Worm (Caenorhabditis elegans): Measurements from ENCODE around the gene K12D12.4.

The K12D12.4 gene

ce11 chrII:11842766-11843165 lies 22.8 kb downstream of the K12D12.4 start:
- TF ChIP-seq ref-1 (GFP tag; conservative IDR thresholded peaks at IDR 0.05), result no peak
- no peak for TF ChIP-seq ztf-23 (GFP tag; IDR thresholded peaks at IDR 0.05)
- TF ChIP-seq cog-1 (tag; optimal IDR thresholded peaks at IDR 0.05), result no peak
- no peak for TF ChIP-seq flt-1 (GFP tag; IDR thresholded peaks at IDR 0.05)
- no peak for TF ChIP-seq ztf-29 (GFP tag; IDR thresholded peaks at IDR 0.05)
- TF ChIP-seq med-1 (GFP tag; optimal IDR thresholded peaks at IDR 0.05; ENCODE audit: insufficient read depth), result no peak
- no peak for TF ChIP-seq tab-1 (GFP tag; IDR thresholded peaks at IDR 0.05)

DNA sequence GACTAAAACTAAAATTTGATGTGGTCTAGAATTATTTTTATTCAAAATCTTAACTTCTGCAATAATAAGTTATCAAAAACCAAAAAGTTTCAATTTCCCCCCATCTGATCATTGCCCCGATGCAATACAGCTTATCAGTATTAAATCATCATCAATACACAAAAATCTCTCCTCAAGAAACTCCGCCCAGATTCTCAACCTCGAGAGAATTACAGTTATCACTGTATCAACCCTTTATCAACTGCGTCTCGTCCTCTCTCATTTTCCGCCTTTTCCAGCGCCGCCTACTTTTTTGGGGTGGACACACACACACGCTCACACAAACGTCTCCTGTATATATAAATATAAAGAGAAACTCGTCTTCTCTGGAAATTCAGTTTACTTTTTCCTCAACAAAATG lies 23.2 kb downstream of the K12D12.4 start, which contains the start of gene T27D12.1:
T27D12.1 (plus strand) TSS at position 301 of the 400 bp plus-strand sequence.
- TF ChIP-seq ztf-23 (GFP tag; IDR thresholded peaks at IDR 0.05), result no peak
- no peak for TF ChIP-seq ref-1 (GFP tag; conservative IDR thresholded peaks at IDR 0.05)
- no peak for TF ChIP-seq flt-1 (GFP tag; IDR thresholded peaks at IDR 0.05)
- TF ChIP-seq cog-1 (tag; optimal IDR thresholded peaks at IDR 0.05), result no peak
- TF ChIP-seq T22C8.4 (GFP tag; IDR thresholded peaks at IDR 0.05), result no peak
- no peak for TF ChIP-seq ztf-29 (GFP tag; IDR thresholded peaks at IDR 0.05)
- no peak for TF ChIP-seq klf-2 (GFP tag; conservative IDR thresholded peaks at IDR 0.05)
- TF ChIP-seq med-1 (GFP tag; optimal IDR thresholded peaks at IDR 0.05; ENCODE audit: insufficient read depth), result no peak
- no peak for TF ChIP-seq tab-1 (GFP tag; IDR thresholded peaks at IDR 0.05)

ce11 chrII:11841653-11842052 lies 23.9 kb downstream of the K12D12.4 start:
- no peak for TF ChIP-seq tab-1 (GFP tag; IDR thresholded peaks at IDR 0.05)
- TF ChIP-seq ztf-29 (GFP tag; IDR thresholded peaks at IDR 0.05), result no peak
- no peak for TF ChIP-seq ztf-23 (GFP tag; IDR thresholded peaks at IDR 0.05)
- no peak for TF ChIP-seq med-1 (GFP tag; optimal IDR thresholded peaks at IDR 0.05; ENCODE audit: insufficient read depth)
- TF ChIP-seq klf-2 (GFP tag; conservative IDR thresholded peaks at IDR 0.05), result no peak
- no peak for TF ChIP-seq ref-1 (GFP tag; conservative IDR thresholded peaks at IDR 0.05)
- TF ChIP-seq flt-1 (GFP tag; IDR thresholded peaks at IDR 0.05), result no peak

DNA sequence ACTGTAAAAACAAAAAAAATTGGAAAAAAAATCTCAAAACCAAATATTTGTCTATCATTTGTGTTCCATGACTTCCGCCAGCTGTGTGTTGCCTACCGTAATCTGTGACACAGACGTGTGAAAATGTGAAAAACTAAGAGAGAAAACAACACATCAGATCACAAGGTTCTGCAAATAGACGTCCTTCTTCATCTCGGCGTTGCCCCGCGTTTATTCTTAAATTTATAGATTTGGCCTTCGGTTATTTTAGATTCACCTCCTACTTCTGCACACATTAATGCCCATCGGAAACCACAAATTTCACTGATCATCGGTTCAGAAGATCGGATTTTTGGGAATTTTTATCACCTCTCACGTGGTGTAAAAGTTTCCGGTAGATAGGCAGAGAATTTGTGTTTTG lies 26.4 kb downstream of the K12D12.4 start:
- TF ChIP-seq tab-1 (GFP tag; IDR thresholded peaks at IDR 0.05), result no peak
- no peak for TF ChIP-seq ztf-23 (GFP tag; IDR thresholded peaks at IDR 0.05)
- TF ChIP-seq ref-1 (GFP tag; conservative IDR thresholded peaks at IDR 0.05), result no peak
- no peak for TF ChIP-seq ztf-29 (GFP tag; IDR thresholded peaks at IDR 0.05)
- no peak for TF ChIP-seq cog-1 (tag; optimal IDR thresholded peaks at IDR 0.05)
- no peak for TF ChIP-seq med-1 (GFP tag; optimal IDR thresholded peaks at IDR 0.05; ENCODE audit: insufficient read depth)
- no peak for TF ChIP-seq klf-2 (GFP tag; conservative IDR thresholded peaks at IDR 0.05)
- TF ChIP-seq T22C8.4 (GFP tag; IDR thresholded peaks at IDR 0.05), result no peak
- no peak for TF ChIP-seq flt-1 (GFP tag; IDR thresholded peaks at IDR 0.05)

DNA sequence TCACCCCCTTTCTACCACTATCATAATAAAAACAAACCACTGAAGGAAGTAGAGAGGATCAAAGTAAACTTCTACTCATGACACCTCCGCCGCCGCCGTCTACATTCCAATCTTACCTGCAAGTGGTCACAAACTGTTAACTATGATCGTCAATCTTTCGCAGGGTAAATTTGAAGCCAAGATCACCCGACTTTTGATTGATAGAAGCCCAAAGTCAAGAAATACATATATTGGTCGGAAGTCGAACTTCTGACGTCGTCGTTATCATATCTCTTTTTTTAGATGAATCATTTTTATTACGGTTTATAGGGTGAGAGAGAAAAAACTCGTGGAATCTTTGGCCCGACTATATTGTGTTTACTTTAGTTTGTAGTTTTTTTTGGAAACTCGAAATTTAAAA lies 27.2 kb downstream of the K12D12.4 start:
- no peak for TF ChIP-seq med-1 (GFP tag; optimal IDR thresholded peaks at IDR 0.05; ENCODE audit: insufficient read depth)
- TF ChIP-seq ztf-29 (GFP tag; IDR thresholded peaks at IDR 0.05), result no peak
- TF ChIP-seq klf-2 (GFP tag; conservative IDR thresholded peaks at IDR 0.05), result no peak
- no peak for TF ChIP-seq ref-1 (GFP tag; conservative IDR thresholded peaks at IDR 0.05)
- TF ChIP-seq T22C8.4 (GFP tag; IDR thresholded peaks at IDR 0.05), result no peak

- no peak for TF ChIP-seq med-1 (GFP tag; optimal IDR thresholded peaks at IDR 0.05; ENCODE audit: insufficient read depth)
- no peak for TF ChIP-seq ref-1 (GFP tag; conservative IDR thresholded peaks at IDR 0.05)
- no peak for TF ChIP-seq T22C8.4 (GFP tag; IDR thresholded peaks at IDR 0.05)
- TF ChIP-seq ztf-29 (GFP tag; IDR thresholded peaks at IDR 0.05), result no peak
- TF ChIP-seq ztf-23 (GFP tag; IDR thresholded peaks at IDR 0.05), result no peak
- TF ChIP-seq cog-1 (tag; optimal IDR thresholded peaks at IDR 0.05), result no peak
- TF ChIP-seq tab-1 (GFP tag; IDR thresholded peaks at IDR 0.05), result no peak
- no peak for TF ChIP-seq flt-1 (GFP tag; IDR thresholded peaks at IDR 0.05)
Measured at ce11 chrII:11836554-11837218, 28.9 kb downstream of the K12D12.4 start.

DNA sequence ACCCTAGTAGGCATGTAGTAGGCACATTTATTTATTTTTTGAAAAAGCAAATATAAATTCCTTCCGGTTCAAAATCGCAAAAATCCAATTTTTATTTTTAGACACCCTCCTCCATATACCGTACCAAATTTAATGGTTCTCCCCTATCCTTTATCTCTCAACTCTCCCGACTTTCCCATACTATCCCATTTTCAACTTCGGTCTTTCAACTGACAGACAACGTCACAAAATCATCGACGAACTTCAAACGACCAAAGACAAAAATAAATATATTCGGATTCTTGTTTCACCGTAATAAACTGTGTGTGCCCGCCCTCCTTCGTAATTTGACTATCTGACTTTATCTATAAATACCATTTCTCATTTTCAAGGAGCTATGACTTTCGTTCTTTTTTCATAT lies 30.3 kb downstream of the K12D12.4 start, which contains the start of gene T27D12.6:
T27D12.6 (plus strand) TSS at position 301 of the 400 bp plus-strand sequence.
- TF ChIP-seq cog-1 (tag; optimal IDR thresholded peaks at IDR 0.05) (no peak), klf-2 (GFP tag; conservative IDR thresholded peaks at IDR 0.05) (no peak), T22C8.4 (GFP tag; IDR thresholded peaks at IDR 0.05) (no peak), tab-1 (GFP tag; IDR thresholded peaks at IDR 0.05) (no peak), flt-1 (GFP tag; IDR thresholded peaks at IDR 0.05) (no peak), med-1 (GFP tag; optimal IDR thresholded peaks at IDR 0.05; ENCODE audit: insufficient read depth) (no peak)

- TF ChIP-seq ref-1 (GFP tag; conservative IDR thresholded peaks at IDR 0.05) (no peak), klf-2 (GFP tag; conservative IDR thresholded peaks at IDR 0.05) (no peak), T22C8.4 (GFP tag; IDR thresholded peaks at IDR 0.05) (no peak), cog-1 (tag; optimal IDR thresholded peaks at IDR 0.05) (no peak)
Measured at ce11 chrII:11832475-11832874, 33.1 kb downstream of the K12D12.4 start, which contains the start of gene clec-144. TSS of gene clec-144 (minus strand) at chrII:11832575.

DNA sequence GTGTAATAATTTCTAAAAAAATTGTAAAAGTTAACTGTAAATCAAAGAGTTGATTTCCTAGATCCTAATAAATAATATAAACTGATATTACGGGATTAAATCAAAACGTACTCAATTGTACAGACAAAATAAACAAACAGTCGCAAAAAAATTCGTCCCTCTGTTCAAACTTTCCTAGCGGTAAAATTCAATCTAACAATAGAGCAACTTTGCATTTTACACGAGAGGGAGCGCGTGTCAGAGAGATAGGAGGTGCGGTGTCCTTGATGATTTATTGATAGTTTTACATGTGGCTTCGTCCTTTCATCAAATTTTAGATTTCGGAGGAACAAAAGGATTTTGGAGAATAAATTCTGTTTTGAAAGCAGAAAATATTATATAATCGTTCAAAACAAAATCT lies 34.9 kb downstream of the K12D12.4 start:
- TF ChIP-seq ztf-23 (GFP tag; IDR thresholded peaks at IDR 0.05) (no peak), tab-1 (GFP tag; IDR thresholded peaks at IDR 0.05) (no peak), ztf-29 (GFP tag; IDR thresholded peaks at IDR 0.05) (no peak), med-1 (GFP tag; optimal IDR thresholded peaks at IDR 0.05; ENCODE audit: insufficient read depth) (no peak)

DNA sequence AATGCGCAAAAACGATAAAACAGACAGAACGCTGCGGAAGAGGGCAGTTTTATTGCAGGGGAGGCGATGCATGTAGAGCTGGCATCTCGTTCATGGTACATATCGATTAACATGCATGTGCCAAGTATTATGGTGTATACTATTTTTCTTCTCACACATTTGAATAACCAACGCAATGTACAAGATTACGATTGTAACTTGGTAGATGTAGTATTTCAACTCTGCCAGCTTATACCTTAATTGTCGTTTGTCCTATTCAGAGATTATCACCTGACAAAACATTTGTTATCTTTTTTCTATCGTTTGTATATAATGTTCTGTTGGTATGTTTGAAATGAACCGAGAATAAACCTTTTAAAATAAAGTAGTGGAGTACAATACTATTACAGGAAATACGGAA lies 35.6 kb downstream of the K12D12.4 start, which contains the start of gene pes-5:
pes-5 (minus strand) TSS at position 101 of the 400 bp plus-strand sequence.
- TF ChIP-seq ref-1 (GFP tag; conservative IDR thresholded peaks at IDR 0.05), result no peak
